Fruit fly (Drosophila melanogaster) whole organism, embryonic: ENCODE results near the gene CG43814.

ENCODE experiments used
- Adf1 ChIP-seq: fragments of 200-800 bp; sonication (Bioruptor generic); IDR thresholded peaks from 2 replicates; pipeline ENCODE4 v1.3.6; 2022; ENCODE audit warnings: missing biosample characterization, missing genetic modification characterization
- CG10959 ChIP-seq: fragments of 200-800 bp; sonication (Bioruptor generic); IDR thresholded peaks from 2 replicates; pipeline ENCODE4 v1.3.6; 2022; ENCODE audit warnings: missing biosample characterization, missing genetic modification characterization
- CG10979 ChIP-seq: fragments of 200-800 bp; sonication (Bioruptor generic); optimal IDR thresholded peaks from 2 replicates; lab custom pipeline; 2018; ENCODE audit warnings: missing biosample characterization, mild to moderate bottlenecking, missing genetic modification characterization, moderate library complexity
- CG11504 ChIP-seq: fragments of 200-800 bp; sonication (Bioruptor generic); optimal IDR thresholded peaks from 3 replicates; lab custom pipeline; 2019; ENCODE audit warnings: missing biosample characterization, mild to moderate bottlenecking, missing genetic modification characterization, moderate library complexity
- CG11723 ChIP-seq: fragments of 200-800 bp; sonication (Bioruptor generic); optimal IDR thresholded peaks from 2 replicates; lab custom pipeline; 2017; ENCODE audit warnings: missing biosample characterization, mild to moderate bottlenecking, missing genetic modification characterization
- CG13296 ChIP-seq: fragments of 200-800 bp; sonication (Bioruptor generic); optimal IDR thresholded peaks from 3 replicates; lab custom pipeline; 2018; ENCODE audit warnings: missing biosample characterization, mild to moderate bottlenecking, missing genetic modification characterization
- CG15269 ChIP-seq: fragments of 200-800 bp; sonication (Bioruptor generic); optimal IDR thresholded peaks from 2 replicates; lab custom pipeline; 2018; ENCODE audit warnings: missing biosample characterization, mild to moderate bottlenecking, missing genetic modification characterization, moderate library complexity
- CG1529 ChIP-seq: fragments of 200-800 bp; sonication (Bioruptor generic); optimal IDR thresholded peaks from 3 replicates; lab custom pipeline; 2018; ENCODE audit warnings: missing biosample characterization, missing genetic modification characterization
- CG17359 ChIP-seq: fragments of 200-800 bp; sonication (Bioruptor generic); optimal IDR thresholded peaks from 3 replicates; lab custom pipeline; 2018; ENCODE audit warnings: missing biosample characterization, mild to moderate bottlenecking, missing genetic modification characterization, moderate library complexity
- CG2889 ChIP-seq: fragments of 200-800 bp; sonication (Bioruptor generic); IDR thresholded peaks from 3 replicates; pipeline ENCODE4 v1.3.6; 2022; ENCODE audit warnings: missing biosample characterization, missing genetic modification characterization
- CG31224 ChIP-seq: fragments of 200-800 bp; sonication (Bioruptor generic); IDR thresholded peaks from 2 replicates; pipeline ENCODE4 v1.3.6; 2022; ENCODE audit warnings: missing biosample characterization, missing genetic modification characterization
- CG34376 ChIP-seq: fragments of 200-800 bp; sonication (Bioruptor generic); optimal IDR thresholded peaks from 2 replicates; lab custom pipeline; 2018; ENCODE audit warnings: missing biosample characterization, mild to moderate bottlenecking, missing genetic modification characterization
- CG4707 ChIP-seq: fragments of 200-800 bp; sonication (Bioruptor generic); optimal IDR thresholded peaks from 2 replicates; lab custom pipeline; 2018; ENCODE audit warnings: missing biosample characterization, mild to moderate bottlenecking, missing genetic modification characterization, moderate library complexity
- CG4820 ChIP-seq: fragments of 200-800 bp; sonication (Bioruptor generic); optimal IDR thresholded peaks from 3 replicates; lab custom pipeline; 2016; ENCODE audit warnings: missing biosample characterization, missing genetic modification characterization
- CG6254 ChIP-seq: fragments of 200-800 bp; sonication (Bioruptor generic); optimal IDR thresholded peaks from 3 replicates; lab custom pipeline; 2017; ENCODE audit warnings: mild to moderate bottlenecking, missing biosample characterization, missing genetic modification reagents, missing genetic modification characterization
- CG6683 ChIP-seq: fragments of 200-800 bp; sonication (Bioruptor generic); optimal IDR thresholded peaks from 2 replicates; lab custom pipeline; 2017; ENCODE audit warnings: missing biosample characterization, mild to moderate bottlenecking, missing genetic modification characterization, missing genetic modification reagents
- CG7372 ChIP-seq: fragments of 200-800 bp; sonication (Bioruptor generic); IDR thresholded peaks from 2 replicates; pipeline ENCODE4 v1.3.6; 2022; ENCODE audit warnings: missing biosample characterization, missing genetic modification characterization
- CG7786 ChIP-seq: fragments of 200-800 bp; sonication (Bioruptor generic); optimal IDR thresholded peaks from 2 replicates; lab custom pipeline; 2016; ENCODE audit warnings: missing biosample characterization, missing genetic modification characterization
- CG7928 ChIP-seq: fragments of 200-800 bp; sonication (Bioruptor generic); optimal IDR thresholded peaks from 2 replicates; lab custom pipeline; 2017; ENCODE audit warnings: missing biosample characterization, mild to moderate bottlenecking, missing genetic modification characterization
- CG9797 ChIP-seq: fragments of 200-800 bp; sonication (Bioruptor generic); optimal IDR thresholded peaks from 3 replicates; lab custom pipeline; 2018; ENCODE audit warnings: missing biosample characterization, mild to moderate bottlenecking, missing genetic modification characterization
- CG9876 ChIP-seq: fragments of 200-800 bp; sonication (Bioruptor generic); optimal IDR thresholded peaks from 2 replicates; lab custom pipeline; 2016; ENCODE audit warnings: missing biosample characterization, missing genetic modification characterization
- Dbx ChIP-seq: fragments of 200-800 bp; sonication (Bioruptor generic); IDR thresholded peaks from 3 replicates; pipeline ENCODE4 v1.3.6; 2022; ENCODE audit warnings: missing biosample characterization, missing genetic modification characterization
- Deaf1 ChIP-seq: fragments of 200-800 bp; optimal IDR thresholded peaks from 3 replicates; lab custom pipeline; 2019; ENCODE audit warnings: missing biosample characterization, mild to moderate bottlenecking, missing genetic modification characterization, moderate library complexity
- Dip3 ChIP-seq: fragments of 200-800 bp; sonication (Bioruptor generic); optimal IDR thresholded peaks from 3 replicates; lab custom pipeline; 2016; ENCODE audit warnings: missing biosample characterization, missing genetic modification characterization
- Dref ChIP-seq: fragments of 200-800 bp; sonication (Bioruptor generic); IDR thresholded peaks from 2 replicates; pipeline ENCODE4 v1.3.6; 2022; ENCODE audit warnings: missing biosample characterization, missing genetic modification characterization
- Gsc ChIP-seq: fragments of 200-800 bp; sonication (Bioruptor generic); IDR thresholded peaks from 2 replicates; pipeline ENCODE4 v1.3.6; 2022; ENCODE audit warnings: missing biosample characterization, missing genetic modification characterization
- Hand ChIP-seq: fragments of 200-800 bp; sonication (Bioruptor generic); optimal IDR thresholded peaks from 2 replicates; lab custom pipeline; 2017; ENCODE audit warnings: mild to moderate bottlenecking, missing biosample characterization, missing genetic modification reagents, missing genetic modification characterization
- Kr ChIP-seq: fragments of 200-800 bp; sonication (Bioruptor generic); optimal IDR thresholded peaks from 2 replicates; lab custom pipeline; 2017; ENCODE audit warnings: missing biosample characterization, mild to moderate bottlenecking, missing genetic modification characterization
- MBD-R2 ChIP-seq: fragments of 200-800 bp; sonication (Bioruptor generic); IDR thresholded peaks from 2 replicates; pipeline ENCODE4 v1.3.6; 2022; ENCODE audit warnings: missing biosample characterization, missing genetic modification characterization
- Nf-YA ChIP-seq: fragments of 200-800 bp; sonication (Bioruptor generic); IDR thresholded peaks from 2 replicates; pipeline ENCODE4 v1.3.6; 2022; ENCODE audit warnings: missing biosample characterization, missing genetic modification characterization
- PHDP ChIP-seq: fragments of 200-800 bp; sonication (Bioruptor generic); optimal IDR thresholded peaks from 3 replicates; lab custom pipeline; 2018; ENCODE audit warnings: missing biosample characterization, mild to moderate bottlenecking, missing genetic modification characterization, moderate library complexity
- TFAM ChIP-seq: fragments of 200-800 bp; sonication (Bioruptor generic); optimal IDR thresholded peaks from 2 replicates; lab custom pipeline; 2017; ENCODE audit warnings: missing biosample characterization, missing genetic modification characterization, inconsistent platforms
- amos ChIP-seq: fragments of 200-800 bp; sonication (Bioruptor generic); IDR thresholded peaks from 2 replicates; pipeline ENCODE4 v1.3.6; 2022; ENCODE audit warnings: missing biosample characterization, missing genetic modification characterization; ENCODE audit not compliant: partially characterized antibody
- cato ChIP-seq: fragments of 200-800 bp; sonication (Bioruptor generic); optimal IDR thresholded peaks from 2 replicates; lab custom pipeline; 2016; ENCODE audit warnings: missing biosample characterization, missing genetic modification characterization, borderline replicate concordance
- chn ChIP-seq: fragments of 200-800 bp; sonication (Bioruptor generic); optimal IDR thresholded peaks from 2 replicates; lab custom pipeline; 2016; ENCODE audit warnings: missing biosample characterization, missing genetic modification characterization
- dmrt11E ChIP-seq: fragments of 200-800 bp; sonication (Bioruptor generic); optimal IDR thresholded peaks from 3 replicates; lab custom pipeline; 2018; ENCODE audit warnings: missing biosample characterization, mild to moderate bottlenecking, missing genetic modification characterization, moderate library complexity
- ewg ChIP-seq: fragments of 200-800 bp; sonication (Bioruptor generic); optimal IDR thresholded peaks from 3 replicates; lab custom pipeline; 2017; ENCODE audit warnings: mild to moderate bottlenecking, missing biosample characterization, missing genetic modification reagents, missing genetic modification characterization
- gfzf ChIP-seq: fragments of 200-800 bp; sonication (Bioruptor generic); optimal IDR thresholded peaks from 2 replicates; lab custom pipeline; 2016; ENCODE audit warnings: missing biosample characterization, mild to moderate bottlenecking, missing genetic modification characterization, moderate library complexity
- gsb-n ChIP-seq: fragments of 200-800 bp; sonication (Bioruptor generic); optimal IDR thresholded peaks from 3 replicates; lab custom pipeline; 2018; ENCODE audit warnings: missing biosample characterization, mild to moderate bottlenecking, missing genetic modification characterization
- hbn ChIP-seq: fragments of 200-800 bp; sonication (Bioruptor generic); IDR thresholded peaks from 2 replicates; pipeline ENCODE4 v1.3.6; 2022; ENCODE audit warnings: missing biosample characterization, missing genetic modification characterization; ENCODE audit not compliant: partially characterized antibody
- knrl ChIP-seq: fragments of 200-800 bp; sonication (Bioruptor generic); IDR thresholded peaks from 3 replicates; pipeline ENCODE4 v1.3.6; 2022; ENCODE audit warnings: missing biosample characterization, missing genetic modification characterization; ENCODE audit not compliant: partially characterized antibody
- mirr ChIP-seq: fragments of 200-800 bp; sonication (Bioruptor generic); optimal IDR thresholded peaks from 3 replicates; lab custom pipeline; 2018; ENCODE audit warnings: missing biosample characterization, mild to moderate bottlenecking, missing genetic modification characterization
- org-1 ChIP-seq: fragments of 200-800 bp; sonication (Bioruptor generic); optimal IDR thresholded peaks from 2 replicates; lab custom pipeline; 2017; ENCODE audit warnings: missing biosample characterization, missing genetic modification characterization
- otp ChIP-seq: fragments of 200-800 bp; sonication (Bioruptor generic); IDR thresholded peaks from 3 replicates; pipeline ENCODE4, ENCODE4 v1.3.6; 2022; ENCODE audit warnings: missing biosample characterization, missing genetic modification characterization
- sens ChIP-seq: fragments of 200-800 bp; sonication (Bioruptor generic); peaks from one replicate; lab custom pipeline; 2016; ENCODE audit warnings: missing biosample characterization, missing genetic modification characterization
- tap ChIP-seq: fragments of 200-800 bp; optimal IDR thresholded peaks from 3 replicates; lab custom pipeline; 2019; ENCODE audit warnings: missing biosample characterization, mild to moderate bottlenecking, missing genetic modification characterization, moderate library complexity
- yki ChIP-seq: fragments of >200 bp; optimal IDR thresholded peaks from 3 replicates; lab custom pipeline; 2018
- zfh2 ChIP-seq: fragments of 200-800 bp; sonication (Bioruptor generic); optimal IDR thresholded peaks from 2 replicates; lab custom pipeline; 2016; ENCODE audit warnings: missing biosample characterization, missing genetic modification characterization

The CG43814 gene

DNA sequence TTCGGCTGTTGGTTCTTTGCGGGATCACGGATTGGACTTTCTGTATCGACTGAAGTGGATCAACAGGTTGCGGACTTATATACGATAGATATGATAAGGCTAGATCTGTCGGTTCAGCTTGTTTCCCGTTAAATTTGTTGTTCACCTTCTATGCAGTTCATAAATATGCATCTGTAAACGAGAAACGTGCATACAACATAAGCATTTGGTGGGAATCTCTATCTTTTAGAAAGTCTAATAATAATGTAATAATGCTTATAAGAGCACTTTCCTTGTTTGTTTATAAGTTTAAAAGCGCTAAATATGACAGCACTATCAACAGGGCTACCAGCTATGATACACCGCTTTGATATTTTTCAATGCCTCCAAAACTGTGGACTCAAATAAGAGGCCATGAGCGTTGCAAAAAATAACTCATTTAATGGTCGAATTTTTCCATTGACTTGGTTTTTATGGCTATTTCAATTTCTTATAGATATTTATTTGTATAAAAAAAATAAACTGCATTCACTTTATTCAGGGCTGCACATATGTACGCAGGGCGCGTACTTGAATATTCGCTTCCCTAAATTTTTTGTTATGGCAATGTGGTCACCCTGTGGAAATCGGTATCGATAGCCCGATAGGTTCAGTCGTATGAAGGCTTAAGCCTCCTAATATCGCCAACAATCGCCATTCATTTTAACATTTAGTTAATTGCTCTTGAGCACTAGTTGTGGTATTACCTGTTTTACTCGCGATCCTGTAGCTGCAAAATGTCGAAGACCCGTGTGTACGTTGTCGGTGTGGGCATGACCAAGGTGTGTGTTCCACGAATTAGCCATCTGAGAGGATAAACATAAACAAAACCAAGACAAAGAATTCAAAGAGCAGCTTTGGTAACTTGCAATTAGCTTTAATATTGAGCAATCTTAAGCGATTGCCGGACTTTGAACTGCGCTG lies 25.7 kb upstream of the CG43814 start, which contains the start of the genes CG17597 and ScpX (continued):
- TF ChIP-seq TFAM (GFP tag; lab: Kevin White, UChicago) (no peak), amos (peak; percentile 86), CG9876 (GFP tag; lab: Kevin White, UChicago) (peak; percentile 19), dmrt11E (peak; percentile 58), CG34376 (GFP tag; lab: Kevin White, UChicago) (peak; percentile 27), CG15269 (tag; lab: Kevin White, UChicago) (peak; percentile 70), CG17359 (tag; lab: Kevin White, UChicago) (peak; percentile 54), tap (tag; lab: Kevin White, UChicago) (no peak), mirr (no peak), cato (peak; percentile 15), CG10959 (no peak; the same call in 1 of the 2 replicates), CG4820 (GFP tag; lab: Kevin White, UChicago) (peak; percentile 55), otp (GFP tag; lab: Robert Waterston, UW) (0 out of 3 replicates have a peak, but pooled peaks have one; percentile 10), CG13296 (GFP tag; lab: Kevin White, UChicago) (peak; percentile 25), Dbx (GFP tag; lab: Robert Waterston, UW) (peak; percentile 61; the same call in 2 of the 3 replicates), CG7786 (GFP tag; lab: Kevin White, UChicago) (peak; percentile 43), CG9797 (GFP tag; lab: Kevin White, UChicago) (peak; percentile 34), Hand (no peak), zfh2 (GFP tag; lab: Kevin White, UChicago) (peak; percentile 71), knrl (GFP tag; lab: Robert Waterston, UW) (peak; percentile 76), CG2889 (GFP tag; lab: Robert Waterston, UW) (no peak), chn (GFP tag; lab: Kevin White, UChicago) (peak; percentile 72), CG10979 (tag; lab: Kevin White, UChicago) (peak; percentile 39), org-1 (no peak), CG6254 (GFP tag; lab: Kevin White, UChicago) (peak; percentile 100), hbn (GFP tag; lab: Robert Waterston, UW) (peak; percentile 76), gfzf (peak; percentile 13), CG31224 (GFP tag; lab: Robert Waterston, UW) (peak; percentile 19; the same call in 1 of the 2 replicates), yki (no peak), CG11504 (peak; percentile 75), CG6683 (GFP tag; lab: Kevin White, UChicago) (no peak), PHDP (tag; lab: Kevin White, UChicago) (peak; percentile 54), Dip3 (peak; percentile 60), CG7372 (GFP tag; lab: Robert Waterston, UW) (0 out of 2 replicates have a peak, but pooled peaks have one; percentile 11), gsb-n (tag; lab: Kevin White, UChicago) (peak; percentile 24), CG11723 (GFP tag; lab: Kevin White, UChicago) (no peak), Adf1 (peak; percentile 31; the same call in 1 of the 2 replicates), CG4707 (GFP tag; lab: Kevin White, UChicago) (no peak), Gsc (GFP tag; lab: Robert Waterston, UW) (0 out of 2 replicates have a peak, but pooled peaks have one; percentile 4), ewg (GFP tag; lab: Kevin White, UChicago) (peak; percentile 44), MBD-R2 (GFP tag; lab: Robert Waterston, UW) (peak; percentile 61), sens (GFP tag; lab: Kevin White, UChicago) (peak; percentile 92), Dref (GFP tag; lab: Robert Waterston, UW) (peak; percentile 93), CG7928 (GFP tag; lab: Kevin White, UChicago) (peak; percentile 99), CG1529 (GFP tag; lab: Kevin White, UChicago) (no peak), Nf-YA (GFP tag; lab: Robert Waterston, UW) (no peak), Kr (GFP tag; lab: Kevin White, UChicago) (no peak), Deaf1 (no peak)
